Fruit fly (Drosophila melanogaster): Measurements from ENCODE around the gene comt.
A peak's percentile ranks its signal among the peaks of the same experiment; 100 is the strongest.

comt gene

DNA sequence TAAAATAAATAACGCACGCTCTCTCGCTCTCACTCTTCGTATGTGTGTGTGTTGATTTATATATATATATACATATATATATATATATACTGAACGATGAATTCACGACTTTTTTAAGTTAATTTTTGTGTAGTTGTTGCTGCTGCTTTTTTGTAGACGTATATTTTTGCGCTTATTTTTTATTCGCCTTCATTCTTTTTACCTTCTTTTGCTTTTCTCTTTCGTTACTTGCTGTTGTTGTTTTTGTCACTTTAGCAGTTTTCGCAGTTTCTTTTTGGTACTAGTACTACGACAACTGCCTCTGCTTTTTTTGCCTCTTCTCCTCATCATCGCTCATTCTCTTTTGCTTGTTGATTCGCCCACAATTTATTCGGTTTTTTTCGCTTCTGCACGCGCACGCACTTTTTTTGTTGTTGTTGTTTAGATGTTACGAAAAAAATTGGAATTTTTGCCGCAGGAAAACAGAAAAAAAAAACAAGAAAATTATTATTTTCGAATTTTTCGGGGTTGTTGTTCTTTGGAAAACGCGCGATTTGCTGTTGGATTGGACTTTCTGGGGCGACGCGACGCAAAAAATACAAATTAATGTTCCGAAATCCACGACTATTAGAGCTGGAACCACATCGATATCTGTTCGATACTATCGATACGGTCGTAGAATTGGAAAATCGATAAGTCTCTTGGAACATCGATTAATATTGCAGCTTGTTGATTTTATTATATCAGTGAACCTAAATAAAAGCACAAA, 26.4 kb downstream of the comt start, which contains the start of the genes HDAC4 and CG15743 (continued):
- TF ChIP-seq CG9932 (GFP tag; IDR thresholded peaks at IDR 0.05) (peak; percentile 18; the same call in 1 of the 2 replicates), bigmax (GFP tag; optimal IDR thresholded peaks at IDR 0.05) (no peak), shn (GFP tag; optimal IDR thresholded peaks at IDR 0.05) (no peak), cwo (GFP tag; optimal IDR thresholded peaks at IDR 0.05) (no peak), Kr (GFP tag; optimal IDR thresholded peaks at IDR 0.05) (no peak), CG9727 (GFP tag; optimal IDR thresholded peaks at IDR 0.05) (no peak), grau (tag; optimal IDR thresholded peaks at IDR 0.05) (no peak), CG2116 (GFP tag; optimal IDR thresholded peaks at IDR 0.05) (peak; percentile 78), CG18764 (GFP tag; optimal IDR thresholded peaks at IDR 0.05) (no peak), Sox100B (GFP tag; optimal IDR thresholded peaks at IDR 0.05) (no peak), caup (GFP tag; optimal IDR thresholded peaks at IDR 0.05; ENCODE audit: severe bottlenecking) (peak; percentile 12), Awh (GFP tag; IDR thresholded peaks at IDR 0.05) (no peak), CG15696 (tag; optimal IDR thresholded peaks at IDR 0.05) (no peak), croc (GFP tag; conservative IDR thresholded peaks at IDR 0.05) (no peak), Xbp1 (GFP tag; optimal IDR thresholded peaks at IDR 0.05) (no peak), Sry-δ (GFP tag; optimal IDR thresholded peaks at IDR 0.05) (peak; percentile 93), CG3065 (GFP tag; optimal IDR thresholded peaks at IDR 0.05) (no peak), zfh1 (GFP tag; IDR thresholded peaks at IDR 0.05) (0 out of 3 replicates have a peak, but pooled peaks have one; percentile 39), inv (GFP tag; IDR thresholded peaks at IDR 0.05; ENCODE audit: partially characterized antibody) (peak; percentile 89), Hr3 (GFP tag; optimal IDR thresholded peaks at IDR 0.05) (no peak), CkIIα-i1 (GFP tag; IDR thresholded peaks at IDR 0.05) (no peak), Doc3 (GFP tag; IDR thresholded peaks at IDR 0.05; ENCODE audit: partially characterized antibody) (peak; percentile 85), CG14441 (GFP tag; IDR thresholded peaks at IDR 0.05) (no peak), CG9817 (tag; optimal IDR thresholded peaks at IDR 0.05) (no peak), CG12659 (GFP tag; optimal IDR thresholded peaks at IDR 0.05) (peak; percentile 49), knrl (GFP tag; IDR thresholded peaks at IDR 0.05; ENCODE audit: partially characterized antibody) (peak; percentile 89), Nf-YC (tag; optimal IDR thresholded peaks at IDR 0.05) (no peak), Dref (GFP tag; IDR thresholded peaks at IDR 0.05) (peak; percentile 82), ato (GFP tag; IDR thresholded peaks at IDR 0.05; ENCODE audit: partially characterized antibody) (peak; percentile 80), Spps (tag; optimal IDR thresholded peaks at IDR 0.05) (no peak), CG9797 (GFP tag; optimal IDR thresholded peaks at IDR 0.05) (peak; percentile 11), CG17186 (GFP tag; optimal IDR thresholded peaks at IDR 0.05) (no peak), CG5245 (GFP tag; optimal IDR thresholded peaks at IDR 0.05) (no peak), CG15601 (tag; optimal IDR thresholded peaks at IDR 0.05) (no peak), NC2β (GFP tag; optimal IDR thresholded peaks at IDR 0.05) (no peak), CG10209 (GFP tag; optimal IDR thresholded peaks at IDR 0.05) (no peak), CG2875 (GFP tag; optimal IDR thresholded peaks at IDR 0.05) (no peak), D19A (tag; optimal IDR thresholded peaks at IDR 0.05) (no peak), CG10565 (GFP tag; optimal IDR thresholded peaks at IDR 0.05) (no peak), CG15269 (tag; optimal IDR thresholded peaks at IDR 0.05) (no peak), psq (GFP tag; optimal IDR thresholded peaks at IDR 0.05) (peak; percentile 92), CG13894 (tag; optimal IDR thresholded peaks at IDR 0.05) (peak; percentile 22), ham (GFP tag; IDR thresholded peaks at IDR 0.05) (no peak), hb (GFP tag; IDR thresholded peaks at IDR 0.05; ENCODE audit: partially characterized antibody) (peak; percentile 91), CG16813 (GFP tag; IDR thresholded peaks at IDR 0.05; ENCODE audit: partially characterized antibody) (peak; percentile 92), cg (GFP tag; optimal IDR thresholded peaks at IDR 0.05) (peak; percentile 10), lilli (GFP tag; optimal IDR thresholded peaks at IDR 0.05) (peak; percentile 27), chinmo (GFP tag; IDR thresholded peaks at IDR 0.05; ENCODE audit: partially characterized antibody) (peak; percentile 82; the same call in 1 of the 4 replicates)
